Fruit fly (Drosophila melanogaster) whole organism, embryonic: ENCODE data around the gene ana1.

Experiments used
- B-H2 ChIP-seq: fragments of 200-800 bp; sonication (Bioruptor generic); optimal IDR thresholded peaks from 2 replicates; lab custom pipeline; 2018; ENCODE audit warnings: missing biosample characterization, mild to moderate bottlenecking, missing genetic modification characterization
- BEAF-32 ChIP-seq: fragments of 200-800 bp; sonication (Bioruptor generic); optimal IDR thresholded peaks from 3 replicates; lab custom pipeline; 2017; ENCODE audit warnings: missing biosample characterization, missing genetic modification characterization, mild to moderate bottlenecking, moderate library complexity, missing genetic modification reagents
- Bgb ChIP-seq: fragments of 200-800 bp; sonication (Bioruptor generic); IDR thresholded peaks from 2 replicates; pipeline ENCODE4 v1.3.6; 2022; ENCODE audit warnings: missing biosample characterization, missing genetic modification characterization; ENCODE audit not compliant: partially characterized antibody
- BtbVII ChIP-seq: fragments of 200-800 bp; sonication (Bioruptor generic); optimal IDR thresholded peaks from 3 replicates; lab custom pipeline; 2017; ENCODE audit warnings: missing biosample characterization, mild to moderate bottlenecking, missing genetic modification characterization
- Bteb2 ChIP-seq: fragments of 200-800 bp; sonication (Bioruptor generic); optimal IDR thresholded peaks from 2 replicates; lab custom pipeline; 2016; ENCODE audit warnings: missing biosample characterization, missing genetic modification characterization
- CG11247 ChIP-seq: fragments of 200-800 bp; sonication (Bioruptor generic); IDR thresholded peaks from 2 replicates; pipeline ENCODE4 v1.3.6; 2022; ENCODE audit warnings: missing biosample characterization, missing genetic modification characterization
- CG12769 ChIP-seq: fragments of 200-800 bp; sonication (Bioruptor generic); optimal IDR thresholded peaks from 2 replicates; lab custom pipeline; 2019; ENCODE audit warnings: missing biosample characterization, mild to moderate bottlenecking, missing genetic modification characterization, moderate library complexity
- CG13894 ChIP-seq: fragments of 200-800 bp; sonication (Bioruptor generic); optimal IDR thresholded peaks from 3 replicates; lab custom pipeline; 2018; ENCODE audit warnings: missing biosample characterization, mild to moderate bottlenecking, missing genetic modification characterization, moderate library complexity
- CG17361 ChIP-seq: fragments of 200-800 bp; sonication (Bioruptor generic); IDR thresholded peaks from 3 replicates; pipeline ENCODE4 v1.3.6; 2022; ENCODE audit warnings: missing biosample characterization, missing genetic modification characterization
- CG18764 ChIP-seq: fragments of 200-800 bp; sonication (Bioruptor generic); optimal IDR thresholded peaks from 3 replicates; lab custom pipeline; 2016; ENCODE audit warnings: missing biosample characterization, missing genetic modification characterization
- CG2712 ChIP-seq: fragments of 200-800 bp; optimal IDR thresholded peaks from 3 replicates; lab custom pipeline; 2019; ENCODE audit warnings: missing biosample characterization, mild to moderate bottlenecking, missing genetic modification characterization, moderate library complexity
- CG3065 ChIP-seq: fragments of 200-800 bp; sonication (Bioruptor generic); optimal IDR thresholded peaks from 2 replicates; lab custom pipeline; 2016; ENCODE audit warnings: missing biosample characterization, missing genetic modification characterization
- CG31388 ChIP-seq: fragments of 200-800 bp; sonication (Bioruptor generic); optimal IDR thresholded peaks from 2 replicates; lab custom pipeline; 2016; ENCODE audit warnings: missing biosample characterization, missing genetic modification characterization
- CG3847 ChIP-seq: fragments of 200-800 bp; sonication (Bioruptor generic); IDR thresholded peaks from 2 replicates; pipeline ENCODE4 v1.3.6; 2022; ENCODE audit warnings: missing biosample characterization, missing genetic modification characterization
- CG4854 ChIP-seq: fragments of 200-800 bp; sonication (Bioruptor generic); optimal IDR thresholded peaks from 2 replicates; lab custom pipeline; 2016; ENCODE audit warnings: missing biosample characterization, missing genetic modification characterization, inconsistent platforms
- CG5180 ChIP-seq: fragments of 200-800 bp; sonication (Bioruptor generic); optimal IDR thresholded peaks from 3 replicates; lab custom pipeline; 2017; ENCODE audit warnings: missing biosample characterization, missing genetic modification characterization, mild to moderate bottlenecking, moderate library complexity, missing genetic modification reagents
- CG7839 ChIP-seq: fragments of 200-800 bp; sonication (Bioruptor generic); optimal IDR thresholded peaks from 3 replicates; lab custom pipeline; 2018; ENCODE audit warnings: missing biosample characterization, mild to moderate bottlenecking, missing genetic modification characterization, moderate library complexity
- CG9817 ChIP-seq: fragments of 200-800 bp; sonication (Bioruptor generic); optimal IDR thresholded peaks from 2 replicates; lab custom pipeline; 2018; ENCODE audit warnings: missing biosample characterization, mild to moderate bottlenecking, missing genetic modification characterization, moderate library complexity
- CrebB ChIP-seq: fragments of 200-800 bp; sonication (Bioruptor generic); optimal IDR thresholded peaks from 3 replicates; lab custom pipeline; 2018; ENCODE audit warnings: missing biosample characterization, mild to moderate bottlenecking, missing genetic modification characterization
- Ets65A ChIP-seq: fragments of 200-800 bp; sonication (Bioruptor generic); peaks from one replicate; lab custom pipeline; 2016; ENCODE audit warnings: missing biosample characterization, missing genetic modification characterization
- Fer3 ChIP-seq: fragments of 200-800 bp; sonication (Bioruptor generic); optimal IDR thresholded peaks from 2 replicates; lab custom pipeline; 2018; ENCODE audit warnings: missing biosample characterization, mild to moderate bottlenecking, missing genetic modification characterization, moderate library complexity
- Gug ChIP-seq: fragments of 200-800 bp; sonication (Bioruptor generic); IDR thresholded peaks from 4 replicates; pipeline ENCODE4 v1.3.6; 2022; ENCODE audit warnings: missing biosample characterization, missing genetic modification characterization
- Lhr ChIP-seq: fragments of 200-800 bp; sonication (Bioruptor generic); optimal IDR thresholded peaks from 3 replicates; lab custom pipeline; 2017; ENCODE audit warnings: mild to moderate bottlenecking, missing biosample characterization, missing genetic modification reagents, missing genetic modification characterization
- Pdp1 ChIP-seq, 2 experiments: fragments of 200-800 bp; sonication (Bioruptor generic); optimal IDR thresholded peaks; 3 replicates each; lab custom pipeline; 2016; ENCODE audit warnings: missing biosample characterization in 2 of 2, missing genetic modification characterization in 2 of 2, mild to moderate bottlenecking in 1 of 2, moderate library complexity in 1 of 2
- Poxn ChIP-seq: fragments of 200-800 bp; sonication (Bioruptor generic); IDR thresholded peaks from 2 replicates; pipeline ENCODE4 v1.3.6; 2022; ENCODE audit warnings: missing biosample characterization, missing genetic modification characterization
- Ravus ChIP-seq: fragments of 200-800 bp; sonication (Bioruptor generic); IDR thresholded peaks from 2 replicates; pipeline ENCODE4 v1.3.6; 2022; ENCODE audit warnings: missing biosample characterization, missing genetic modification characterization
- Xbp1 ChIP-seq: fragments of 200-800 bp; sonication (Bioruptor generic); optimal IDR thresholded peaks from 3 replicates; lab custom pipeline; 2016; ENCODE audit warnings: missing biosample characterization, mild to moderate bottlenecking, missing genetic modification characterization
- Xrp1 ChIP-seq: fragments of 200-800 bp; sonication (Bioruptor generic); IDR thresholded peaks from 2 replicates; pipeline ENCODE4 v1.3.6; 2022; ENCODE audit warnings: missing biosample characterization, missing genetic modification characterization
- al ChIP-seq: fragments of 200-800 bp; sonication (Bioruptor generic); IDR thresholded peaks from 2 replicates; pipeline ENCODE4 v1.3.6; 2022; ENCODE audit warnings: missing biosample characterization, missing genetic modification characterization
- ase ChIP-seq: fragments of 200-800 bp; sonication (Bioruptor generic); IDR thresholded peaks from 3 replicates; pipeline ENCODE4 v1.3.6; 2022; ENCODE audit warnings: missing biosample characterization, missing genetic modification characterization
- bsh ChIP-seq, 2 experiments: fragments of 200-800 bp; sonication (Bioruptor generic); optimal IDR thresholded peaks; 2 replicates each; lab custom pipeline; 2017 to 2018; ENCODE audit warnings: mild to moderate bottlenecking in 2 of 2, missing biosample characterization in 2 of 2, missing genetic modification characterization in 2 of 2, moderate library complexity in 1 of 2
- chinmo ChIP-seq: fragments of 200-800 bp; sonication (Bioruptor generic); IDR thresholded peaks from 4 replicates; pipeline ENCODE4 v1.3.6; 2022; ENCODE audit warnings: missing biosample characterization, missing genetic modification characterization; ENCODE audit not compliant: partially characterized antibody
- chn ChIP-seq: fragments of 200-800 bp; sonication (Bioruptor generic); optimal IDR thresholded peaks from 2 replicates; lab custom pipeline; 2016; ENCODE audit warnings: missing biosample characterization, missing genetic modification characterization
- corto ChIP-seq: fragments of 200-800 bp; sonication (Bioruptor generic); optimal IDR thresholded peaks from 2 replicates; lab custom pipeline; 2016; ENCODE audit warnings: missing biosample characterization, mild to moderate bottlenecking, missing genetic modification characterization, moderate library complexity
- fd96Cb ChIP-seq: fragments of 200-800 bp; sonication (Bioruptor generic); optimal IDR thresholded peaks from 2 replicates; lab custom pipeline; 2018; ENCODE audit warnings: missing biosample characterization, mild to moderate bottlenecking, missing genetic modification characterization, moderate library complexity
- gfzf ChIP-seq: fragments of 200-800 bp; sonication (Bioruptor generic); optimal IDR thresholded peaks from 2 replicates; lab custom pipeline; 2016; ENCODE audit warnings: missing biosample characterization, mild to moderate bottlenecking, missing genetic modification characterization, moderate library complexity
- grau ChIP-seq: fragments of 200-800 bp; optimal IDR thresholded peaks from 3 replicates; lab custom pipeline; 2019; ENCODE audit warnings: missing biosample characterization, mild to moderate bottlenecking, missing genetic modification characterization, moderate library complexity
- gt ChIP-seq: fragments of 200-800 bp; sonication (Bioruptor generic); IDR thresholded peaks from 2 replicates; pipeline ENCODE4 v1.3.6; 2022; ENCODE audit warnings: missing biosample characterization, missing genetic modification characterization
- hkb ChIP-seq, 2 experiments: fragments of 200-800 bp in 1 of 2; fragments of >200 bp in 1 of 2; sonication (Bioruptor generic) in 1 of 2; IDR thresholded peaks in 1 of 2; optimal IDR thresholded peaks in 1 of 2; 2 replicates each; pipeline versions ENCODE4 v1.3.6 to Lab custom; 2017 to 2022; ENCODE audit warnings: missing biosample characterization in 1 of 2, missing genetic modification characterization in 1 of 2
- lmd ChIP-seq: fragments of 200-800 bp; sonication (Bioruptor generic); IDR thresholded peaks from 2 replicates; pipeline ENCODE4 v1.3.6; 2022; ENCODE audit warnings: missing biosample characterization, missing genetic modification characterization
- prd ChIP-seq, 3 experiments: fragments of >200 bp in 2 of 3; fragments of 200-800 bp in 1 of 3; sonication (Bioruptor generic) in 1 of 3; optimal IDR thresholded peaks in 2 of 3; IDR thresholded peaks in 1 of 3; 2 replicates in 2 of 3; 3 replicates in 1 of 3; pipeline versions ENCODE4 v1.3.6 to Lab custom; 2017 to 2022; ENCODE audit warnings: missing biosample characterization in 1 of 3, missing genetic modification characterization in 1 of 3
- pum ChIP-seq: fragments of 200-800 bp; sonication (Bioruptor generic); optimal IDR thresholded peaks from 2 replicates; lab custom pipeline; 2016; ENCODE audit warnings: missing biosample characterization, missing genetic modification characterization
- ranshi ChIP-seq: fragments of 200-800 bp; sonication (Bioruptor generic); IDR thresholded peaks from 2 replicates; pipeline ENCODE4 v1.3.6; 2022; ENCODE audit warnings: missing biosample characterization, missing genetic modification characterization
- sens ChIP-seq: fragments of 200-800 bp; sonication (Bioruptor generic); peaks from one replicate; lab custom pipeline; 2016; ENCODE audit warnings: missing biosample characterization, missing genetic modification characterization
- seq ChIP-seq: fragments of 200-800 bp; sonication (Bioruptor generic); IDR thresholded peaks from 2 replicates; pipeline ENCODE4 v1.3.6; 2022; ENCODE audit warnings: missing biosample characterization, missing genetic modification characterization
- ssp ChIP-seq: fragments of 200-800 bp; sonication (Bioruptor generic); IDR thresholded peaks from 2 replicates; pipeline ENCODE4 v1.3.6; 2022; ENCODE audit warnings: missing biosample characterization, missing genetic modification characterization
- zen2 ChIP-seq: fragments of 200-800 bp; sonication (Bioruptor generic); IDR thresholded peaks from 3 replicates; pipeline ENCODE4 v1.3.6; 2022; ENCODE audit warnings: missing biosample characterization, missing genetic modification characterization; ENCODE audit not compliant: partially characterized antibody

The ana1 gene

dm6 chr3R:24564799-24565344, 34.5 kb downstream of the ana1 start (continued):
- no peak for TF ChIP-seq al (GFP tag; lab: Robert Waterston, UW)
- TF ChIP-seq zen2 = no peak
- TF ChIP-seq ssp (GFP tag; lab: Robert Waterston, UW) = no peak
- no peak for TF ChIP-seq CG18764 (GFP tag; lab: Kevin White, UChicago)
- no peak for TF ChIP-seq BEAF-32
- no peak for TF ChIP-seq Xrp1 (GFP tag; lab: Robert Waterston, UW)
- TF ChIP-seq Gug (GFP tag; lab: Robert Waterston, UW) = no peak
- TF ChIP-seq Pdp1 (GFP tag; optimal IDR thresholded peaks at IDR 0.05; lab: Kevin White, UChicago) = no peak
- TF ChIP-seq ranshi (GFP tag; lab: Robert Waterston, UW) = no peak
- TF ChIP-seq gfzf (GFP tag; lab: Kevin White, UChicago) = no peak
- TF ChIP-seq Lhr (GFP tag; lab: Kevin White, UChicago) = no peak
- TF ChIP-seq lmd (GFP tag; lab: Robert Waterston, UW) = no peak; the same call in 1 of the 2 replicates
- TF ChIP-seq CG3065 = no peak
- TF ChIP-seq chinmo = no peak
- no peak for TF ChIP-seq pum (GFP tag; lab: Kevin White, UChicago)
- no peak for TF ChIP-seq seq (GFP tag; lab: Robert Waterston, UW)
- TF ChIP-seq prd (optimal IDR thresholded peaks at IDR 0.05; lab: Kevin White, UChicago) = no peak
- TF ChIP-seq prd (GFP tag; IDR thresholded peaks at IDR 0.05; lab: Robert Waterston, UW) = no peak
- TF ChIP-seq CG3847 (GFP tag; lab: Robert Waterston, UW) = no peak
- TF ChIP-seq sens (GFP tag; lab: Kevin White, UChicago) = peak; percentile 64
- TF ChIP-seq CG13894 (tag; lab: Kevin White, UChicago) = peak; percentile 19
- peak; percentile 80 for TF ChIP-seq grau
- TF ChIP-seq Bgb (GFP tag; lab: Robert Waterston, UW) = no peak
- no peak for TF ChIP-seq CG17361 (GFP tag; lab: Robert Waterston, UW)
- TF ChIP-seq Bteb2 (GFP tag; lab: Kevin White, UChicago) = no peak
- peak; percentile 84 for TF ChIP-seq Ets65A (GFP tag; lab: Kevin White, UChicago)
- no peak for TF ChIP-seq Ravus
- no peak for TF ChIP-seq ase (GFP tag; lab: Robert Waterston, UW)
- TF ChIP-seq CG12769 (tag; lab: Kevin White, UChicago) = peak; percentile 26
- TF ChIP-seq CG5180 (GFP tag; lab: Kevin White, UChicago) = no peak
- no peak for TF ChIP-seq Xbp1 (GFP tag; lab: Kevin White, UChicago)
- no peak for TF ChIP-seq bsh (GFP tag; optimal IDR thresholded peaks at IDR 0.05; lab: Kevin White, UChicago)
- no peak for TF ChIP-seq CG2712
- TF ChIP-seq B-H2 = no peak
- no peak for TF ChIP-seq CG4854 (GFP tag; lab: Kevin White, UChicago)
- no peak for TF ChIP-seq CrebB
- TF ChIP-seq hkb (optimal IDR thresholded peaks at IDR 0.05; lab: Kevin White, UChicago) = no peak
- TF ChIP-seq hkb (GFP tag; IDR thresholded peaks at IDR 0.05; lab: Robert Waterston, UW) = no peak
- no peak for TF ChIP-seq Poxn
- no peak for TF ChIP-seq BtbVII
- peak; percentile 14 for TF ChIP-seq corto
- TF ChIP-seq Fer3 (tag; lab: Kevin White, UChicago) = no peak
- no peak for TF ChIP-seq CG11247 (GFP tag; lab: Robert Waterston, UW)
- peak; percentile 2 for TF ChIP-seq CG7839 (tag; lab: Kevin White, UChicago)
- no peak for TF ChIP-seq CG9817 (tag; lab: Kevin White, UChicago)
- TF ChIP-seq CG31388 (GFP tag; lab: Kevin White, UChicago) = no peak
- TF ChIP-seq chn (GFP tag; lab: Kevin White, UChicago) = no peak
- TF ChIP-seq gt (GFP tag; lab: Robert Waterston, UW) = no peak
- no peak for TF ChIP-seq fd96Cb
